Fruit fly (Drosophila melanogaster) whole organism, wandering third instar larva: ENCODE results near the gene Pitslre.

ENCODE experiments used
- Abd-B ChIP-seq: fragments of >200 bp; optimal IDR thresholded peaks from 2 replicates; lab custom pipeline; 2017; ENCODE audit warnings: missing biosample characterization, missing genetic modification characterization
- CG32264 ChIP-seq: fragments of 200-800 bp; sonication (Bioruptor generic); optimal IDR thresholded peaks from 2 replicates; lab custom pipeline; 2016; ENCODE audit warnings: missing biosample characterization, missing genetic modification characterization
- CG9705 ChIP-seq: fragments of 200-800 bp; sonication (Bioruptor generic); optimal IDR thresholded peaks from 2 replicates; lab custom pipeline; 2018; ENCODE audit warnings: missing biosample characterization, mild to moderate bottlenecking, missing genetic modification characterization
- CrebA ChIP-seq: fragments of 200-800 bp; sonication (Bioruptor generic); optimal IDR thresholded peaks from 2 replicates; lab custom pipeline; 2016; ENCODE audit warnings: missing biosample characterization, mild to moderate bottlenecking, missing genetic modification characterization, borderline replicate concordance
- Dfd ChIP-seq: fragments of >200 bp; optimal IDR thresholded peaks from 2 replicates; lab custom pipeline; 2017; ENCODE audit warnings: missing biosample characterization, missing genetic modification characterization
- Dif ChIP-seq: fragments of 200-275, 200-300 bp; sonication (Bioruptor generic); optimal IDR thresholded peaks from 2 replicates; lab custom pipeline; 2018; ENCODE audit warnings: missing biosample characterization, missing genetic modification characterization; ENCODE audit not compliant: partially characterized antibody
- GATAd ChIP-seq: sonication (Bioruptor generic); optimal IDR thresholded peaks from 2 replicates; lab custom pipeline; 2016; ENCODE audit warnings: missing biosample characterization, missing genetic modification characterization
- HLH106 ChIP-seq: fragments of 200-800 bp; optimal IDR thresholded peaks from 3 replicates; lab custom pipeline; 2019; ENCODE audit warnings: missing biosample characterization, mild to moderate bottlenecking, missing genetic modification characterization, moderate library complexity
- Hnf4 ChIP-seq: fragments of 200-800 bp; sonication (Bioruptor generic); optimal IDR thresholded peaks from 2 replicates; lab custom pipeline; 2016; ENCODE audit warnings: missing biosample characterization, mild to moderate bottlenecking, missing genetic modification characterization
- Hr78 ChIP-seq: fragments of >200 bp; optimal IDR thresholded peaks from 2 replicates; lab custom pipeline; 2017; ENCODE audit warnings: missing biosample characterization, missing genetic modification characterization
- Hr83 ChIP-seq: fragments of 200-300 bp; sonication (Bioruptor generic); optimal IDR thresholded peaks from 2 replicates; lab custom pipeline; 2016; ENCODE audit warnings: missing biosample characterization, mild to moderate bottlenecking, missing genetic modification characterization, moderate library complexity; ENCODE audit not compliant: poor library complexity, severe bottlenecking
- Jra ChIP-seq: sonication (Bioruptor generic); optimal IDR thresholded peaks from 2 replicates; lab custom pipeline; 2016; ENCODE audit warnings: missing biosample characterization, missing genetic modification characterization
- Mio ChIP-seq: sonication (Bioruptor generic); optimal IDR thresholded peaks from 2 replicates; lab custom pipeline; 2016; ENCODE audit warnings: missing biosample characterization, missing genetic modification characterization
- Myc ChIP-seq: fragments of >200 bp; optimal IDR thresholded peaks from 2 replicates; lab custom pipeline; 2017
- N ChIP-seq: fragments of >200 bp; optimal IDR thresholded peaks from 2 replicates; lab custom pipeline; 2018; ENCODE audit warnings: missing biosample characterization, missing external identifiers, missing genetic modification characterization
- OdsH ChIP-seq: fragments of 200-800 bp; sonication (Bioruptor generic); optimal IDR thresholded peaks from 2 replicates; lab custom pipeline; 2016; ENCODE audit warnings: missing biosample characterization, mild to moderate bottlenecking, missing genetic modification characterization
- Rel ChIP-seq, 2 experiments: fragments of 200-800 bp; sonication (Bioruptor generic) in 1 of 2; optimal IDR thresholded peaks; 2 replicates in 1 of 2; 3 replicates in 1 of 2; lab custom pipeline; 2016 to 2019; ENCODE audit warnings: mild to moderate bottlenecking in 2 of 2, missing biosample characterization in 2 of 2, missing genetic modification characterization in 2 of 2, moderate library complexity in 1 of 2
- Sp1 ChIP-seq: fragments of 200-800 bp; sonication (Bioruptor generic); optimal IDR thresholded peaks from 3 replicates; lab custom pipeline; 2019; ENCODE audit warnings: missing biosample characterization, mild to moderate bottlenecking, missing genetic modification characterization, moderate library complexity
- Vsx2 ChIP-seq: fragments of 200-300, 225-300 bp; sonication (Bioruptor generic); optimal IDR thresholded peaks from 2 replicates; lab custom pipeline; 2018; ENCODE audit warnings: missing biosample characterization, missing genetic modification characterization; ENCODE audit not compliant: partially characterized antibody
- br ChIP-seq: fragments of 200-800 bp; sonication (Bioruptor generic); optimal IDR thresholded peaks from 2 replicates; lab custom pipeline; 2016; ENCODE audit warnings: missing biosample characterization, missing genetic modification characterization
- brk ChIP-seq: fragments of 200-800 bp; sonication (Bioruptor generic); optimal IDR thresholded peaks from 2 replicates; lab custom pipeline; 2016; ENCODE audit warnings: missing biosample characterization, mild to moderate bottlenecking, missing genetic modification characterization
- dl ChIP-seq, 2 experiments: fragments of 175-275, 200-275 bp in 1 of 2; fragments of 200-275 bp in 1 of 2; sonication (Bioruptor generic); optimal IDR thresholded peaks; lab custom pipeline; 2018; ENCODE audit warnings: mild to moderate bottlenecking in 2 of 2, missing biosample characterization in 2 of 2, missing genetic modification characterization in 2 of 2, moderate library complexity in 2 of 2; ENCODE audit not compliant: partially characterized antibody in 2 of 2, insufficient read depth in 1 of 2
- dmrt93B ChIP-seq: fragments of 200-800 bp; sonication (Bioruptor generic); optimal IDR thresholded peaks from 2 replicates; lab custom pipeline; 2018; ENCODE audit warnings: missing biosample characterization, mild to moderate bottlenecking, missing genetic modification characterization
- dsf ChIP-seq: sonication (Bioruptor generic); optimal IDR thresholded peaks from 2 replicates; lab custom pipeline; 2016; ENCODE audit warnings: missing biosample characterization, missing genetic modification characterization, borderline replicate concordance
- ey ChIP-seq: fragments of 200-800 bp; sonication (Bioruptor generic); optimal IDR thresholded peaks from 2 replicates; lab custom pipeline; 2016; ENCODE audit warnings: missing biosample characterization, missing genetic modification characterization
- foxo ChIP-seq, 2 experiments: fragments of 200-800 bp; sonication (Bioruptor generic); optimal IDR thresholded peaks; 2 replicates in 1 of 2; 3 replicates in 1 of 2; lab custom pipeline; 2016 to 2017; ENCODE audit warnings: missing biosample characterization in 2 of 2, missing genetic modification characterization in 2 of 2
- fru ChIP-seq: fragments of 200-800 bp; sonication (Bioruptor generic); optimal IDR thresholded peaks from 3 replicates; lab custom pipeline; 2016; ENCODE audit warnings: missing biosample characterization, mild to moderate bottlenecking, missing genetic modification characterization
- h ChIP-seq: fragments of 200-800 bp; sonication (Bioruptor generic); optimal IDR thresholded peaks from 3 replicates; lab custom pipeline; 2016; ENCODE audit warnings: missing biosample characterization, mild to moderate bottlenecking, missing genetic modification characterization
- jim ChIP-seq: fragments of 175-275, 200-325 bp; sonication (Bioruptor generic); optimal IDR thresholded peaks from 2 replicates; lab custom pipeline; 2016; ENCODE audit warnings: missing biosample characterization, mild to moderate bottlenecking, missing genetic modification characterization
- lola ChIP-seq: fragments of >200 bp; optimal IDR thresholded peaks from 2 replicates; lab custom pipeline; 2017; ENCODE audit warnings: missing biosample characterization, missing genetic modification characterization
- pan ChIP-seq: fragments of >200 bp; optimal IDR thresholded peaks from 2 replicates; lab custom pipeline; 2017
- psq ChIP-seq: fragments of 200-800 bp; sonication (Bioruptor generic); optimal IDR thresholded peaks from 3 replicates; lab custom pipeline; 2017; ENCODE audit warnings: missing biosample characterization, mild to moderate bottlenecking, missing genetic modification characterization, moderate library complexity
- rgr ChIP-seq: fragments of 200-800 bp; sonication (Bioruptor generic); optimal IDR thresholded peaks from 3 replicates; lab custom pipeline; 2016; ENCODE audit warnings: missing biosample characterization, mild to moderate bottlenecking, missing genetic modification characterization
- sage ChIP-seq: fragments of 200-800 bp; sonication (Bioruptor generic); optimal IDR thresholded peaks from 2 replicates; lab custom pipeline; 2016; ENCODE audit warnings: missing biosample characterization, mild to moderate bottlenecking, missing genetic modification characterization
- sv ChIP-seq: fragments of 200-800 bp; sonication (Bioruptor generic); optimal IDR thresholded peaks from 3 replicates; lab custom pipeline; 2016; ENCODE audit warnings: missing biosample characterization, missing genetic modification characterization
- tai ChIP-seq: sonication (Bioruptor generic); optimal IDR thresholded peaks from 2 replicates; lab custom pipeline; 2016; ENCODE audit warnings: missing biosample characterization, missing genetic modification characterization
- usp ChIP-seq: fragments of >200 bp; optimal IDR thresholded peaks from 2 replicates; lab custom pipeline; 2017; ENCODE audit warnings: missing biosample characterization, missing genetic modification characterization
- woc ChIP-seq: sonication (Bioruptor generic); optimal IDR thresholded peaks from 2 replicates; lab custom pipeline; 2016; ENCODE audit warnings: missing biosample characterization, mild to moderate bottlenecking, missing genetic modification characterization

Pitslre gene

DNA sequence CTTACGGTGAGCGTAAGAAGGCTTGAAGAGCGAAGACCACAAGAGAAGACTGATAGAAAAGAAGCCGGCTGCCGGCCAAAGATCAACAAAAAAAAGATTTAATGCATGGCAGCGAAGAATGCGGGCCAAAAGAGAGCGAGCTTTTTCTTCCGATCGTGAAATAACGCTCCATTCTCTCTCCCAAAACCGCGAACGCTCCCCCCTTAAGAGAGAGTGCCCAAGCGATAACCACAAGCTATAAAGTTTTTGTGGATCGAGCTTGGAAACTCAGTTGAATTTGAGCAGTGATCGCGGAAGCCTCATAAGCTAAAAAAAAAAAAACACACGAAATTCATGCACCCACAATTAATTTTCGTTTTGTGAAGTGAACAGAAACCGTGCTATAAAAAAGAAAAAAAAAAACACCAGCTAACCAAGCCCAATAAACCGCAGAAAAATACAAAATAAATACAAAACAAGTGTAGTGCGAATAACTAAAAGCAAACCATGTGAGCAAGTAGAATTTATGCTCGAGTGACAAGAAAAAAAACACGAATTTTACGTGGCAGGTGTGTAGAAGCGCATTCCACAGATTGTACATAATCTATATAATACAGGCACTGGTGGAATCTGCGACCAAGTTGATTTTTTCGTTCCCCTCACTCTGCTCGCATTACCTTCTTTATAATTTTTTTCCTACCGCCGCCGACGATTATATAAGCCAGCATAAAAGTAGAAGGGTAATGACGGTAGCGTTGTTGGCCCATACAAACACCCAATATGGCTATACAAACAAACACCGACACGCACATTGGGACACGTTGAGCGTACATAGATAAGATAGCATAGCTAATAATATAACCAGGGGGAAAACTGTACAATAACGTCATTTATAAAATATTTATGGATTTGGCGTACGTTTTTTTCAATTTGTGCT, 40.7 kb upstream of the Pitslre start, which contains the start of gene CG13252:
Gene CG13252 (plus strand): TSS at position 269 of the 916 bp plus-strand sequence.
- TF ChIP-seq tai (peak; percentile 3), lola (GFP tag; lab: Kevin White, UChicago) (no peak), sage (peak; percentile 71), h (GFP tag; lab: Kevin White, UChicago) (no peak), pan (lab: Kevin White, UChicago) (no peak), br (GFP tag; lab: Kevin White, UChicago) (no peak), Hr78 (GFP tag; lab: Kevin White, UChicago) (no peak), dsf (no peak), rgr (GFP tag; lab: Kevin White, UChicago) (no peak), CG9705 (no peak), Abd-B (GFP tag; lab: Kevin White, UChicago) (no peak), usp (GFP tag; lab: Kevin White, UChicago) (no peak), jim (GFP tag; lab: Kevin White, UChicago) (no peak), Dif (peak; percentile 64), Mio (GFP tag; lab: Kevin White, UChicago) (no peak), psq (GFP tag; lab: Kevin White, UChicago) (no peak), HLH106 (tag; lab: Kevin White, UChicago) (no peak), Myc (lab: Kevin White, UChicago) (no peak), OdsH (GFP tag; lab: Kevin White, UChicago) (no peak), CG32264 (GFP tag; lab: Kevin White, UChicago) (no peak), N (no peak), dl (GFP tag; optimal IDR thresholded peaks at IDR 0.05; lab: Kevin White, UChicago; ENCODE audit: insufficient read depth in 1 of 2, partially characterized antibody in 2 of 2) (peak; percentile 9 to 61), sv (GFP tag; lab: Kevin White, UChicago) (no peak), GATAd (GFP tag; lab: Kevin White, UChicago) (no peak), ey (GFP tag; lab: Kevin White, UChicago) (no peak), Vsx2 (peak; percentile 16), woc (peak; percentile 24), Sp1 (peak; percentile 8), fru (GFP tag; lab: Kevin White, UChicago) (peak; percentile 23), Hr83 (GFP tag; lab: Kevin White, UChicago) (peak; percentile 49), Rel (GFP tag; optimal IDR thresholded peaks at IDR 0.05; lab: Kevin White, UChicago) (peak; percentile 40), Rel (tag; optimal IDR thresholded peaks at IDR 0.05; lab: Kevin White, UChicago) (no peak), brk (GFP tag; lab: Kevin White, UChicago) (peak; percentile 69), Jra (no peak), foxo (GFP tag; optimal IDR thresholded peaks at IDR 0.05; lab: Kevin White, UChicago) (peak in 1 of 2 experiments; percentile 1), dmrt93B (no peak), Hnf4 (no peak), CrebA (peak; percentile 71), Dfd (GFP tag; lab: Kevin White, UChicago) (no peak)

DNA sequence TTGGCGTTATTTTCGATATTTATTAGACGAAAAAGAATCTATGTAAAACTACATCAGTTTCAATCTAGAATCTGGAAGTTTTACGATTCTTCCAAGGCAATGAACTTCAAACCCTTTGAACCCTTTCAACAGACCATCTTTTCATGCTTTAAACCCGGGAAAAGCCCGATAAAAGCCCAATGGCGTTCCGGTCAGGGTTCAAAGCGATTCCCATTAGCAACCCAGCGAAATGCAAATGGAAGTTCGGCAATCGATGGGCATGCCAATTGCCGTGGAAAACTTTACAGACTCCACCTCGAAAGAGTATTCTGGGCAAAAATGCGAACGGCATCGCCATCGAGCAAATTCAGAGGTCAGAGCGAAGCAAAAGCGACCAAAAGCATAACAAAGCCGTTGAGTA, 38.8 kb upstream of the Pitslre start:
- TF ChIP-seq Hr78 (GFP tag; lab: Kevin White, UChicago) (no peak), woc (peak; percentile 24)
